Worm (Caenorhabditis elegans): ENCODE data around the gene lpr-6.

DNA sequence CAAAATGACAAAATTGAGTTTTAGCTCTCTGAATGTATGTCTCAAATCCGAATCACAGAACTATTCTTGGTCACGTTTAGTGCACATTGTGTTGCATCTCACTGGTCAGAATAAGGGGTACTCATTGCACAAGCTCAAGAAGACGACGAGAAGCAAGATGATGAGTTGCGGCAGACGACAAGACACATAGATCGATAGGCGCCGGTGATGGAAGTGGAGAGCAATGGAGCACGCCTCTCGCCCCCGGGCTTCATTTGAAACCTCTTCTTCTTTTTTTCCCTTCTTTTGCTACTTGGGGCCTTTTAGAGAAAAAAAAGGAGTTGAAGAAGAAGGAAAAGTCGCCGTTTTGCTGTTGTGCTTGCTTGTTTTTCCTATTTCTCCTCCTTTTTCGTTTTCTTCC, 8.5 kb downstream of the lpr-6 start, which contains the start of gene apt-9:
- TF ChIP-seq pha-4 (tag; optimal IDR thresholded peaks at IDR 0.05) (no peak), F13H6.1 (tag; optimal IDR thresholded peaks at IDR 0.05) (no peak)
